Worm (Caenorhabditis elegans): ENCODE data around the gene T24D5.6.

DNA sequence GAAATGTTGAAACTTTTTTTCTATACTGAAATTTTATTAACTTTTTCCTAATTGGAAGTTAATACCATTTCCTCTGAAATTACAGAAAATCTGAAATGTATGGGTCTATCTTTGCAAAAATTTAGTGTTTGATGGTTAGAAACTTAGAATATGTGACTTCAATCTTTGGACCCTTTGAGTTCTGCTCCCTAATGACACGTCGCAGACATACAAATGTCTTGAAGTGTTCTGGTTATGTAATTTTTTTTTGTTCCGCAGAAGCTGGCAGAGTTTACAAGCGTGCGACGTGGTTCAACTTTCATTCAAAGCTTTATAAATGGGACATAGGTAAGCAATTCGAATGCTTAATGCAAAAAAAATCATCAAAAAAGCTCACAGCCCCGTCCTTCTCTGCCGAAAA is 34.6 kb downstream of the T24D5.6 start:
- TF ChIP-seq cog-1 (tag; optimal IDR thresholded peaks at IDR 0.05): no peak
- TF ChIP-seq ref-1 (GFP tag; conservative IDR thresholded peaks at IDR 0.05): no peak
- TF ChIP-seq T22C8.4 (GFP tag; IDR thresholded peaks at IDR 0.05): no peak
- TF ChIP-seq med-1 (GFP tag; optimal IDR thresholded peaks at IDR 0.05; ENCODE audit: insufficient read depth): no peak
- no peak for TF ChIP-seq ztf-29 (GFP tag; IDR thresholded peaks at IDR 0.05)
- TF ChIP-seq flt-1 (GFP tag; IDR thresholded peaks at IDR 0.05): no peak
- TF ChIP-seq tab-1 (GFP tag; IDR thresholded peaks at IDR 0.05): no peak
- TF ChIP-seq klf-2 (GFP tag; conservative IDR thresholded peaks at IDR 0.05): no peak
- no peak for TF ChIP-seq ztf-23 (GFP tag; IDR thresholded peaks at IDR 0.05)

Data from whole organism, midembryonic.